Worm (Caenorhabditis elegans) whole organism, L3 larva: ENCODE measurements around the gene sec-23.

ENCODE experiments used
- R02D3.7 ChIP-seq: fragments of 150-350 bp; optimal IDR thresholded peaks from 2 replicates; lab custom pipeline; 2014; ENCODE audit warnings: missing biosample characterization, missing genetic modification characterization
- elt-3 ChIP-seq, 3 experiments: fragments of 150-350 bp in 1 of 3; sonication (generic microtip) in 2 of 3; optimal IDR thresholded peaks; 2 replicates in 2 of 3; 4 replicates in 1 of 3; lab custom pipeline; 2014 to 2017; ENCODE audit warnings: missing biosample characterization in 3 of 3, missing genetic modification characterization in 3 of 3
- nhr-237 ChIP-seq: fragments of 150-350 bp; optimal IDR thresholded peaks from 2 replicates; lab custom pipeline; 2014; ENCODE audit warnings: missing biosample characterization, missing genetic modification characterization
- unc-62 ChIP-seq: fragments of 150-350 bp; sonication (generic microtip); optimal IDR thresholded peaks from 4 replicates; lab custom pipeline; 2014; ENCODE audit warnings: missing biosample characterization, missing genetic modification reagents, missing genetic modification characterization
- ztf-11 ChIP-seq: fragments of 150-350 bp; optimal IDR thresholded peaks from 2 replicates; lab custom pipeline; 2014; ENCODE audit warnings: missing biosample characterization, missing genetic modification characterization

- TF ChIP-seq elt-3 (tag; optimal IDR thresholded peaks at IDR 0.05; lab: Kevin White, UChicago) = no peak
- no peak for TF ChIP-seq R02D3.7 (tag; lab: Kevin White, UChicago)
- TF ChIP-seq nhr-237 (tag; lab: Kevin White, UChicago) = no peak
- TF ChIP-seq ztf-11 (tag; lab: Kevin White, UChicago) = no peak
- TF ChIP-seq unc-62 (GFP tag; lab: Kevin White, UChicago) = no peak
These were observed 42.0 kb upstream of the sec-23 start, which contains the start of gene srh-233 for ce11 chrV:20049065-20049464.
